Worm (Caenorhabditis elegans): ENCODE measurements around the gene ttc-7.
A peak's percentile ranks its signal among the peaks of the same experiment; 100 is the strongest.

The ttc-7 gene

DNA sequence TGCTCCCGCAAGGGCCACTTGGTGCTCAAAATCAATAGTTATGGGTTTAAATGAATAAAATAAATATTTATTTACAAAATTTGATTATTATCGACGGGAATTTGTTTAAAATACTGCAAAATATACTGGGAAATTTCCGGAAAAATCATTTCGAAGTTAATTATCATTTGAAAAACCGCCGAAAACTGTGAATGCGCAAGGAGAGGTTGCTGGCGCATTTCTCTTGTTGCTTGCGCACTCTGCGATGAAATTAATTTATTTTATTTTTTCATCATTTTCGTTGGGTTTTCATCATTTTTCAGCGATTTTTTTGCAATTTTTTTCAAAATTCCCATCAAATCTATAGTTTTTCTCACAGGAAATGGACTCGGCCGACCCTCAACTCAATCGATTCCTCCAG lies 697 bp upstream of the ttc-7 start, which contains the start of gene ddp-1 (continued):
- TF ChIP-seq lin-35 (GFP tag; optimal IDR thresholded peaks at IDR 0.05), result peak; percentile 93 to 99 (median 95)
- TF ChIP-seq nfya-1 (tag; optimal IDR thresholded peaks at IDR 0.05; ENCODE audit: borderline replicate concordance, insufficient read depth), result no peak
- no peak for TF ChIP-seq mxl-1 (tag; optimal IDR thresholded peaks at IDR 0.05)
- peak; percentile 99 for TF ChIP-seq Y53G8AR.9 (GFP tag; conservative IDR thresholded peaks at IDR 0.05)
- peak; percentile 97 for TF ChIP-seq rcor-1 (GFP tag; IDR thresholded peaks at IDR 0.05)
- no peak for TF ChIP-seq ztf-22 (GFP tag; optimal IDR thresholded peaks at IDR 0.05)
- TF ChIP-seq efl-1 (GFP tag; optimal IDR thresholded peaks at IDR 0.05), result peak; percentile 95
- TF ChIP-seq ceh-27 (GFP tag; optimal IDR thresholded peaks at IDR 0.05), result peak; percentile 86
- TF ChIP-seq snpc-4 (GFP tag; optimal IDR thresholded peaks at IDR 0.05), result peak; percentile 70
- peak; percentile 34 to 81 (median 64) for TF ChIP-seq snpc-4 (tag; optimal IDR thresholded peaks at IDR 0.05)
- peak; percentile 94 for TF ChIP-seq madf-6 (GFP tag; IDR thresholded peaks at IDR 0.05)
- TF ChIP-seq xnd-1 (tag; optimal IDR thresholded peaks at IDR 0.05), result peak; percentile 72
- peak; percentile 97 for TF ChIP-seq Y56A3A.18 (GFP tag; IDR thresholded peaks at IDR 0.05)
- peak; percentile 97 for TF ChIP-seq tlf-1 (GFP tag; optimal IDR thresholded peaks at IDR 0.05)
- TF ChIP-seq hrde-1 (tag; optimal IDR thresholded peaks at IDR 0.05; ENCODE audit: borderline replicate concordance), result peak; percentile 86
- peak; percentile 85 for TF ChIP-seq attf-3 (GFP tag; conservative IDR thresholded peaks at IDR 0.05)
- TF ChIP-seq ztf-18 (tag; optimal IDR thresholded peaks at IDR 0.05), result peak; percentile 100
- TF ChIP-seq akir-1 (GFP tag; optimal IDR thresholded peaks at IDR 0.05), result no peak
- TF ChIP-seq let-526 (GFP tag; IDR thresholded peaks at IDR 0.05), result peak; percentile 65; the same call in 1 of the 2 replicates
- peak; percentile 77 for TF ChIP-seq hmg-1.2 (GFP tag; IDR thresholded peaks at IDR 0.05)
- no peak for TF ChIP-seq rpc-1 (optimal IDR thresholded peaks at IDR 0.05)
- no peak for TF ChIP-seq rpc-1 (tag; optimal IDR thresholded peaks at IDR 0.05)
- peak; percentile 93 for TF ChIP-seq hmg-20 (GFP tag; IDR thresholded peaks at IDR 0.05)
- TF ChIP-seq madf-3 (GFP tag; IDR thresholded peaks at IDR 0.05), result peak; percentile 95
- peak; percentile 90 for TF ChIP-seq gei-17 (GFP tag; optimal IDR thresholded peaks at IDR 0.05)
- TF ChIP-seq K12H6.12 (tag; optimal IDR thresholded peaks at IDR 0.05), result peak; percentile 63
- no peak for TF ChIP-seq hlh-26 (GFP tag; conservative IDR thresholded peaks at IDR 0.05)
- TF ChIP-seq snpc-3.4 (tag; optimal IDR thresholded peaks at IDR 0.05), result peak; percentile 96
- TF ChIP-seq fkh-3 (tag; optimal IDR thresholded peaks at IDR 0.05), result peak; percentile 49
- TF ChIP-seq K11D2.4 (GFP tag; IDR thresholded peaks at IDR 0.05), result peak; percentile 96
- TF ChIP-seq F22D6.2 (tag; optimal IDR thresholded peaks at IDR 0.05), result peak; percentile 82
- TF ChIP-seq pbrm-1 (GFP tag; IDR thresholded peaks at IDR 0.05), result peak; percentile 95
- no peak for TF ChIP-seq F37B4.10 (GFP tag; IDR thresholded peaks at IDR 0.05)
- peak; percentile 73 for TF ChIP-seq die-1 (tag; optimal IDR thresholded peaks at IDR 0.05)
- 0 out of 2 replicates have a peak, but pooled peaks have one; percentile 58 for TF ChIP-seq ztf-28 (GFP tag; IDR thresholded peaks at IDR 0.05)
- TF ChIP-seq F55B11.4 (tag; optimal IDR thresholded peaks at IDR 0.05; ENCODE audit: borderline replicate concordance, insufficient read depth), result no peak
- TF ChIP-seq C06A6.2 (GFP tag; conservative IDR thresholded peaks at IDR 0.05), result peak; percentile 91
- peak; percentile 78 for TF ChIP-seq somi-1 (GFP tag; optimal IDR thresholded peaks at IDR 0.05)
- peak; percentile 97 for TF ChIP-seq mcd-1 (GFP tag; IDR thresholded peaks at IDR 0.05)
- peak; percentile 45 to 67 for TF ChIP-seq let-607 (tag; optimal IDR thresholded peaks at IDR 0.05)
- peak; percentile 73 for TF ChIP-seq mel-28 (tag; optimal IDR thresholded peaks at IDR 0.05; ENCODE audit: borderline replicate concordance)
- no peak for TF ChIP-seq F57A8.1 (GFP tag; optimal IDR thresholded peaks at IDR 0.05)
- peak; percentile 93 for TF ChIP-seq attf-5 (GFP tag; optimal IDR thresholded peaks at IDR 0.05)
- TF ChIP-seq pha-4 (tag; optimal IDR thresholded peaks at IDR 0.05), result peak; percentile 55
